Worm (Caenorhabditis elegans): ENCODE data around the gene emg-1.

DNA sequence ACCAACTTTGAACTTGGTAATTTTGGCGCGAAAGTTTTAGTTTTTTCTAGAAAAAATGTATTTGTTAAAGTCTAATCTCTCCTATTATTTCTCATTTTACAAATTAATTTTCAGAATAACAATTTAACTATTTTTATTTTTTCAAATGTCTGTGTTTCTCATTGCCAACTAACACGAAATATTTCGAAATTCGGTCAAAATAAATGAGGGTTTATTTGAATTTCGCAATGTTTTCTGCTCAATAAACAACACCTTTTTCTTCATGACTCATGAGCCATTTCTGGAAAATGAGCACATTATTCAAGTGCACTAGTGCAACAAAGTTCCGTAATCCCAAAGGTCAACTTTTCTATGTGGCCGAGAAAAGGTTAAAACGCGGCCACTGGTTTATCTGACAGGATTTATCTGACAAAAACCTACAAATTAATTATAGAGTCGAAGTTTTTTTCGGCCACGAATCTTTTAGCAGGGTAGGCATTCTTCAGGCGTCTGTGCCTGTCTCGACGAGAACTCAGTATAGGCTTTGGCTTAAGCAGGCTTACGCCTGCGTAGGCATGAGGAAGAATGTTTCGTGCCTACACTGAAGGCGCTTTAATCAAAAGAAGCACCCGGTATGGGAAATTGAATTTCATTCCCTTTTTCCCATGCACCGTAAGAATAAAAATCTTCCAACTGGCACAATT lies 10.8 kb upstream of the emg-1 start, which contains the start of gene Y39A1A.27:
- TF ChIP-seq ceh-83 (GFP tag; optimal IDR thresholded peaks at IDR 0.05) (no peak), elt-1 (tag; optimal IDR thresholded peaks at IDR 0.05; ENCODE audit: borderline replicate concordance, insufficient read depth) (no peak), mab-5 (tag; optimal IDR thresholded peaks at IDR 0.05) (no peak), pha-4 (tag; optimal IDR thresholded peaks at IDR 0.05) (no peak), nhr-12 (tag; optimal IDR thresholded peaks at IDR 0.05) (no peak), snpc-4 (tag; optimal IDR thresholded peaks at IDR 0.05) (no peak), blmp-1 (tag; optimal IDR thresholded peaks at IDR 0.05) (no peak), unc-62 (GFP tag; optimal IDR thresholded peaks at IDR 0.05) (no peak), lin-32 (GFP tag; optimal IDR thresholded peaks at IDR 0.05) (no peak), ham-2 (GFP tag; optimal IDR thresholded peaks at IDR 0.05) (no peak), lsy-2 (tag; optimal IDR thresholded peaks at IDR 0.05) (no peak), lin-13 (tag; optimal IDR thresholded peaks at IDR 0.05) (no peak), ceh-43 (GFP tag; optimal IDR thresholded peaks at IDR 0.05) (no peak)

Measured in whole organism, mixed stage, embryonic.